Worm (Caenorhabditis elegans): ENCODE measurements around the gene cyp-13A11.

The cyp-13A11 gene

ce11 chrIII:13059335-13059734 is 38.5 kb downstream of the cyp-13A11 start (continued):
- TF ChIP-seq unc-62 (GFP tag; optimal IDR thresholded peaks at IDR 0.05 in 1 of 2) (peak in 1 of 2 experiments; percentile 94), unc-62 (tag; optimal IDR thresholded peaks at IDR 0.05) (no peak)

ce11 chrIII:13061136-13061535 is 40.3 kb downstream of the cyp-13A11 start:
- TF ChIP-seq ceh-28 (tag; optimal IDR thresholded peaks at IDR 0.05) (no peak), nhr-48 (tag; optimal IDR thresholded peaks at IDR 0.05) (peak; percentile 85), Y75B8A.6 (GFP tag; IDR thresholded peaks at IDR 0.05) (no peak), snpc-4 (tag; optimal IDR thresholded peaks at IDR 0.05) (no peak), tag-97 (GFP tag; IDR thresholded peaks at IDR 0.05) (no peak), lin-13 (GFP tag; optimal IDR thresholded peaks at IDR 0.05) (peak; percentile 27), fkh-10 (GFP tag; optimal IDR thresholded peaks at IDR 0.05) (peak; percentile 97), egl-27 (tag; optimal IDR thresholded peaks at IDR 0.05) (no peak), dmd-6 (GFP tag; IDR thresholded peaks at IDR 0.05) (peak; percentile 89), set-16 (GFP tag; IDR thresholded peaks at IDR 0.05) (no peak; the same call in 1 of the 2 replicates), spr-3 (GFP tag; optimal IDR thresholded peaks at IDR 0.05) (peak; percentile 12), skn-1 (tag; optimal IDR thresholded peaks at IDR 0.05) (no peak), T26A8.4 (GFP tag; IDR thresholded peaks at IDR 0.05) (peak; percentile 71), R02D3.7 (tag; optimal IDR thresholded peaks at IDR 0.05) (no peak), saeg-2 (GFP tag; IDR thresholded peaks at IDR 0.05) (0 out of 2 replicates have a peak, but pooled peaks have one; percentile 9), nhr-237 (tag; optimal IDR thresholded peaks at IDR 0.05) (no peak), nhr-25 (tag; optimal IDR thresholded peaks at IDR 0.05; ENCODE audit: borderline replicate concordance, insufficient read depth) (peak; percentile 60), dmd-9 (GFP tag; IDR thresholded peaks at IDR 0.05) (no peak), unc-62 (GFP tag; optimal IDR thresholded peaks at IDR 0.05 in 1 of 2) (peak in 1 of 2 experiments; percentile 99), unc-62 (tag; optimal IDR thresholded peaks at IDR 0.05) (no peak), F10B5.3 (tag; optimal IDR thresholded peaks at IDR 0.05) (no peak), spr-1 (tag; optimal IDR thresholded peaks at IDR 0.05) (no peak), nhr-28 (tag; optimal IDR thresholded peaks at IDR 0.05) (peak; percentile 78), ceh-82 (tag; optimal IDR thresholded peaks at IDR 0.05) (no peak), zfp-3 (GFP tag; conservative IDR thresholded peaks at IDR 0.05) (no peak), hmg-1.1 (GFP tag; IDR thresholded peaks at IDR 0.05) (peak; percentile 86), daf-19 (GFP tag; conservative IDR thresholded peaks at IDR 0.05) (0 out of 2 replicates have a peak, but pooled peaks have one; percentile 53), F44E2.7 (GFP tag; IDR thresholded peaks at IDR 0.05) (no peak), Y48G9A.11 (GFP tag; IDR thresholded peaks at IDR 0.05) (no peak), dve-1 (tag; optimal IDR thresholded peaks at IDR 0.05; ENCODE audit: insufficient read depth) (peak; percentile 97), nhr-42 (GFP tag; IDR thresholded peaks at IDR 0.05) (no peak), lsy-2 (tag; optimal IDR thresholded peaks at IDR 0.05) (peak; percentile 78 to 94), jun-1 (tag; optimal IDR thresholded peaks at IDR 0.05) (peak; percentile 68), pha-4 (GFP tag; IDR thresholded peaks at IDR 0.05) (peak; percentile 66; the same call in 1 of the 2 replicates), pha-4 (tag; optimal IDR thresholded peaks at IDR 0.05) (peak; percentile 77), lin-15B (tag; optimal IDR thresholded peaks at IDR 0.05) (no peak), sdz-12 (GFP tag; optimal IDR thresholded peaks at IDR 0.05) (no peak), aha-1 (tag) (peak; percentile 97), snpc-1.2 (GFP tag; IDR thresholded peaks at IDR 0.05) (no peak), F49E8.2 (tag; optimal IDR thresholded peaks at IDR 0.05; ENCODE audit: borderline replicate concordance) (no peak), aly-2 (tag; optimal IDR thresholded peaks at IDR 0.05) (no peak), attf-4 (tag; optimal IDR thresholded peaks at IDR 0.05) (no peak), nhr-76 (tag; optimal IDR thresholded peaks at IDR 0.05) (no peak), lin-39 (tag; optimal IDR thresholded peaks at IDR 0.05) (peak; percentile 64), ceh-62 (tag; optimal IDR thresholded peaks at IDR 0.05) (no peak), nhr-77 (tag; optimal IDR thresholded peaks at IDR 0.05) (peak; percentile 67), nhr-6 (tag; optimal IDR thresholded peaks at IDR 0.05) (peak; percentile 97), daf-16 (GFP tag; optimal IDR thresholded peaks at IDR 0.05) (peak in 1 of 2 experiments; percentile 47), daf-16 (tag; optimal IDR thresholded peaks at IDR 0.05) (peak; percentile 79), nhr-111 (GFP tag; optimal IDR thresholded peaks at IDR 0.05) (no peak), mep-1 (tag; optimal IDR thresholded peaks at IDR 0.05) (peak; percentile 91)
